Worm (Caenorhabditis elegans): ENCODE data around the gene F54F2.9.

- TF ChIP-seq dao-5 (tag; optimal IDR thresholded peaks at IDR 0.05): no peak
- TF ChIP-seq him-1 (tag; optimal IDR thresholded peaks at IDR 0.05): no peak
- TF ChIP-seq W03F9.2 (tag; optimal IDR thresholded peaks at IDR 0.05): no peak
Observed at ce11 chrIII:8801352-8801863, 25.6 kb downstream of the F54F2.9 start.
